Fruit fly (Drosophila melanogaster): ENCODE measurements around the gene CG11726.

DNA sequence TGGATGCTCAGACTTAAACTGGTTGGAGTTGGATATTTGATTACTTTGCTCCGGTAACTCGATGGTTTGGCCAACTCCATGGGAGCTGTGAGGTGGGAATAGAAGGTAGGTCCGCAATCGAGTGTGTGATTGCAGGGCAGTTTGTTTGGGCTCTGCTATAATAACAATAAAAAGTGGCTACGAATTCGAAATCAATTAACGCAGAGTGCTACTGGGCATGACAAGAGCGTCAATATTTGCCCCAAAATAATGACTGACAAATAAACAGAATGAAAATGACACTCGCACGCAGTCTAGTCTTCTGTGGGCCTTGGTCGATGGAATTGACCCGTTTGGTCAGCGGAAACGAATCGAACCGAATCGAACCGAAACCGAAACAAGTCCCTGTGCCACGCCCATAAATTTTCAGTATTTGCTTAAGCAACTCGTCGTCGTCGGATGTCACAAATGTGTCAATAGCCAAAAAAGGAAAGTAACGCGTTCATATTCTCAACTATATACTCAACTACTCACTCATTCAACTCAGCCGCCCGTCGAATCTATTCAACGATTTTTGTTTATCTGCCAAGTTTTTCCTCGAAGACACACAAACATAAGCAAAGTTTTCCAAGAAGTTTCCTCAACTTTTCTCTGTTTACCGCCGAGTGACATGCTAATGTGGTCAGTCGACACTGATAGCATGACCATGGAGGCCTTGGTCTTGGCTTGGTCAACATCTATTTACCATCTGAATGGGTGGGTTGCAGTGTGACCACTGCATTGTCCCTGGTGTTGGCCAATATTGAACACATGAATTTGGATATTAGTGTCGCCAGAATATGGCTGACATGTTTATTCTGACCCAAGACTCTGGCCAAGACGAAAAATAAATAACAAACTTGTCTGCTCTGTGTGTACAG lies 38.8 kb upstream of the CG11726 start:
- no peak for TF ChIP-seq cic (GFP tag; optimal IDR thresholded peaks at IDR 0.05)
- no peak for TF ChIP-seq CG33017 (tag; optimal IDR thresholded peaks at IDR 0.05)
- TF ChIP-seq CG5204 (GFP tag; optimal IDR thresholded peaks at IDR 0.05) = no peak
